Fruit fly (Drosophila melanogaster): ENCODE measurements around the gene unc80.
A peak's percentile ranks its signal among the peaks of the same experiment; 100 is the strongest.

- TF ChIP-seq CG8478 (optimal IDR thresholded peaks at IDR 0.05) (no peak), pan (optimal IDR thresholded peaks at IDR 0.05) (peak; percentile 61), usp (GFP tag; optimal IDR thresholded peaks at IDR 0.05) (no peak), Dll (optimal IDR thresholded peaks at IDR 0.05) (no peak)
Measured at dm6 chr3R:27694018-27694417, 31.8 kb downstream of the unc80 start, which contains the start of gene CG43319.
